Worm (Caenorhabditis elegans): ENCODE results near the gene Y57G11B.5.

ce11 chrIV:14554788-14555187, 19.8 kb upstream of the Y57G11B.5 start, which contains the start of gene Y57G11B.6:
- no peak for TF ChIP-seq che-1 (tag; optimal IDR thresholded peaks at IDR 0.05)
- TF ChIP-seq fkh-6 (tag; optimal IDR thresholded peaks at IDR 0.05) = no peak
- TF ChIP-seq sox-2 (GFP tag; IDR thresholded peaks at IDR 0.05) = no peak
- TF ChIP-seq sox-4 (tag; optimal IDR thresholded peaks at IDR 0.05) = no peak
- no peak for TF ChIP-seq pqm-1 (tag; optimal IDR thresholded peaks at IDR 0.05)
